Worm (Caenorhabditis elegans): Measurements from ENCODE around the gene prp-19.

The prp-19 gene

DNA sequence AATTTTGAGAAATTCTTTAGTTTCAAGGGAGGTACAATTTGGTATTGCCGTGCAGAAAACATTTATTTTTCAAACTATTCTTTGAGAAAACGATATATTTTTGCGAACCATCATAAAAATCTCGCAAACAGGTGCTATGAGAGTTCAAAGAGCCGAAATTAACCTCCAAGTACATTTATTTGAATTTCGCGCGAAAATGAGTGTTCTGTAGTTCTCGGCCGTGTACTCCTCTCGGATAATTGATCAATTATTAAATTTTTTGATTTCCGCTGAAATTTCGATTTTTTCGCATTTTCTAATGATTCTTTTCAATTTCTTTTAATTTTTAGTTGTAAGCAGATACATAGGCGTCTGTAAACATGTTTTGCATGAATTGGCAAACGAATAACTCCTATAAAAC lies 18.3 kb upstream of the prp-19 start (continued):
- TF ChIP-seq tlp-1 (tag; optimal IDR thresholded peaks at IDR 0.05), result no peak
- TF ChIP-seq alr-1 (tag; optimal IDR thresholded peaks at IDR 0.05; ENCODE audit: borderline replicate concordance), result no peak
- TF ChIP-seq lin-13 (GFP tag; optimal IDR thresholded peaks at IDR 0.05), result no peak
- peak; percentile 83 for TF ChIP-seq ceh-90 (tag; optimal IDR thresholded peaks at IDR 0.05)
- TF ChIP-seq fkh-4 (tag; optimal IDR thresholded peaks at IDR 0.05; ENCODE audit: borderline replicate concordance), result peak; percentile 56
- no peak for TF ChIP-seq elt-3 (tag; optimal IDR thresholded peaks at IDR 0.05)
- no peak for TF ChIP-seq C16A3.4 (tag; optimal IDR thresholded peaks at IDR 0.05)
- peak; percentile 7 for TF ChIP-seq C04F5.9 (tag; optimal IDR thresholded peaks at IDR 0.05)
- no peak for TF ChIP-seq sptf-1 (tag; optimal IDR thresholded peaks at IDR 0.05)
- TF ChIP-seq ama-1 (optimal IDR thresholded peaks at IDR 0.05), result no peak
- no peak for TF ChIP-seq unc-98 (GFP tag; IDR thresholded peaks at IDR 0.05)
- no peak for TF ChIP-seq hlh-4 (tag; optimal IDR thresholded peaks at IDR 0.05)
- TF ChIP-seq swsn-7 (tag; optimal IDR thresholded peaks at IDR 0.05), result peak; percentile 48
- TF ChIP-seq nhr-12 (tag; optimal IDR thresholded peaks at IDR 0.05), result no peak
- TF ChIP-seq ceh-88 (GFP tag; IDR thresholded peaks at IDR 0.05), result no peak
- TF ChIP-seq aly-2 (tag; optimal IDR thresholded peaks at IDR 0.05), result no peak
- no peak for TF ChIP-seq Y116A8C.19 (tag; optimal IDR thresholded peaks at IDR 0.05; ENCODE audit: borderline replicate concordance)
- no peak for TF ChIP-seq lin-15B (tag; optimal IDR thresholded peaks at IDR 0.05)
- TF ChIP-seq C34B4.2 (tag; optimal IDR thresholded peaks at IDR 0.05), result no peak
- TF ChIP-seq nhr-76 (tag; optimal IDR thresholded peaks at IDR 0.05), result no peak
- no peak for TF ChIP-seq ceh-63 (GFP tag; optimal IDR thresholded peaks at IDR 0.05)
- TF ChIP-seq ztf-4 (tag; optimal IDR thresholded peaks at IDR 0.05), result no peak
- peak in 1 of 2 experiments; percentile 67 for TF ChIP-seq ztf-11 (tag; optimal IDR thresholded peaks at IDR 0.05)
- no peak for TF ChIP-seq unc-86 (tag; optimal IDR thresholded peaks at IDR 0.05)
- TF ChIP-seq mdl-1 (tag; optimal IDR thresholded peaks at IDR 0.05), result no peak
- TF ChIP-seq aha-1 (tag; optimal IDR thresholded peaks at IDR 0.05), result no peak
- TF ChIP-seq jun-1 (tag; optimal IDR thresholded peaks at IDR 0.05), result no peak
- TF ChIP-seq snpc-4 (tag; optimal IDR thresholded peaks at IDR 0.05), result no peak
- TF ChIP-seq efl-1 (optimal IDR thresholded peaks at IDR 0.05), result peak; percentile 91 to 93
- peak; percentile 90 to 99 for TF ChIP-seq efl-1 (GFP tag; optimal IDR thresholded peaks at IDR 0.05 in 1 of 2)
- TF ChIP-seq vab-15 (tag; optimal IDR thresholded peaks at IDR 0.05), result no peak
- peak; percentile 41 for TF ChIP-seq dsc-1 (tag; optimal IDR thresholded peaks at IDR 0.05)
- no peak for TF ChIP-seq mef-2 (tag; optimal IDR thresholded peaks at IDR 0.05)
- TF ChIP-seq egl-27 (tag; optimal IDR thresholded peaks at IDR 0.05), result no peak
- TF ChIP-seq fkh-10 (GFP tag; optimal IDR thresholded peaks at IDR 0.05), result no peak
- peak; percentile 18 for TF ChIP-seq blmp-1 (tag; optimal IDR thresholded peaks at IDR 0.05)
- peak; percentile 79 for TF ChIP-seq nhr-85 (tag)
- peak; percentile 84 to 92 (median 89) for TF ChIP-seq dpl-1 (GFP tag; optimal IDR thresholded peaks at IDR 0.05)
- TF ChIP-seq lsy-2 (tag; optimal IDR thresholded peaks at IDR 0.05), result peak; percentile 34 to 59
- TF ChIP-seq nhr-77 (tag; optimal IDR thresholded peaks at IDR 0.05), result no peak
- no peak for TF ChIP-seq nhr-237 (tag; optimal IDR thresholded peaks at IDR 0.05)
- TF ChIP-seq fkh-8 (tag; optimal IDR thresholded peaks at IDR 0.05), result no peak
- peak; percentile 21 for TF ChIP-seq unc-130 (tag; optimal IDR thresholded peaks at IDR 0.05)
- TF ChIP-seq rnt-1 (tag; optimal IDR thresholded peaks at IDR 0.05), result peak; percentile 91
- peak; percentile 57 for TF ChIP-seq egl-13 (tag; optimal IDR thresholded peaks at IDR 0.05)
- TF ChIP-seq mab-9 (GFP tag; IDR thresholded peaks at IDR 0.05), result no peak
- peak; percentile 64 for TF ChIP-seq nhr-47 (tag; optimal IDR thresholded peaks at IDR 0.05)
- TF ChIP-seq ceh-82 (tag; optimal IDR thresholded peaks at IDR 0.05), result peak in 1 of 3 experiments; percentile 8
- no peak for TF ChIP-seq ces-1 (GFP tag; optimal IDR thresholded peaks at IDR 0.05)
- TF ChIP-seq zip-4 (GFP tag; optimal IDR thresholded peaks at IDR 0.05), result no peak
- peak; percentile 23 for TF ChIP-seq fos-1 (tag; optimal IDR thresholded peaks at IDR 0.05)
- no peak for TF ChIP-seq hpl-2 (GFP tag; optimal IDR thresholded peaks at IDR 0.05)

Measured in whole organism, L1 larva.